Worm (Caenorhabditis elegans) whole organism, L2 larva: Measurements from ENCODE around the gene F22E5.20.

Experiments
- Y55F3AM.14 ChIP-seq: fragments of 200-800 bp; sonication (Bioruptor generic); optimal IDR thresholded peaks from 2 replicates; lab custom pipeline; 2018; ENCODE audit warnings: mild to moderate bottlenecking, missing genetic modification characterization, missing compliant biosample characterization
- ZK546.5 ChIP-seq: sonication (generic microtip); optimal IDR thresholded peaks from 2 replicates; lab custom pipeline; 2017; ENCODE audit warnings: missing biosample characterization, missing genetic modification characterization
- alr-1 ChIP-seq: fragments of 150-350 bp; optimal IDR thresholded peaks from 2 replicates; lab custom pipeline; 2014; ENCODE audit warnings: missing biosample characterization, missing genetic modification characterization
- aly-2 ChIP-seq: fragments of 150-350 bp; optimal IDR thresholded peaks from 2 replicates; lab custom pipeline; 2014; ENCODE audit warnings: missing biosample characterization, missing genetic modification characterization
- ama-1 ChIP-seq: fragments of 150-350 bp; optimal IDR thresholded peaks from 2 replicates; lab custom pipeline; 2018; ENCODE audit warnings: inconsistent platforms
- blmp-1 ChIP-seq: sonication (generic microtip); optimal IDR thresholded peaks from 2 replicates; lab custom pipeline; 2017; ENCODE audit warnings: missing genetic modification characterization, mild to moderate bottlenecking, missing compliant biosample characterization, antibody characterized with exemption, moderate library complexity; ENCODE audit not compliant: insufficient read depth
- elt-3 ChIP-seq: sonication (generic microtip); optimal IDR thresholded peaks from 2 replicates; lab custom pipeline; 2017; ENCODE audit warnings: missing biosample characterization, missing genetic modification characterization
- lin-13 ChIP-seq: fragments of 150-350 bp; optimal IDR thresholded peaks from 2 replicates; lab custom pipeline; 2014; ENCODE audit warnings: missing biosample characterization, missing genetic modification reagents, missing genetic modification characterization
- nhr-77 ChIP-seq: fragments of 150-350 bp; optimal IDR thresholded peaks from 2 replicates; lab custom pipeline; 2014; ENCODE audit warnings: missing biosample characterization, missing genetic modification characterization
- unc-62 ChIP-seq: fragments of 150-350 bp; optimal IDR thresholded peaks from 2 replicates; lab custom pipeline; 2014; ENCODE audit warnings: missing biosample characterization, missing genetic modification reagents, missing genetic modification characterization

ce11 chrII:2692476-2692875, 19.0 kb upstream of the F22E5.20 start, which contains the start of gene set-11:
- no peak for TF ChIP-seq blmp-1
- no peak for TF ChIP-seq elt-3 (tag; lab: Kevin White, UChicago)
- no peak for TF ChIP-seq lin-13 (GFP tag; lab: Kevin White, UChicago)
- no peak for TF ChIP-seq aly-2 (tag; lab: Kevin White, UChicago)
- TF ChIP-seq nhr-77 (tag; lab: Kevin White, UChicago), result no peak
- no peak for TF ChIP-seq alr-1 (tag; lab: Kevin White, UChicago)
- no peak for TF ChIP-seq unc-62
- no peak for TF ChIP-seq ama-1
- TF ChIP-seq ZK546.5, result no peak
- TF ChIP-seq Y55F3AM.14, result no peak
